Fruit fly (Drosophila melanogaster): ENCODE data around the gene D2hgdh.

The D2hgdh gene

dm6 chrX:2134965-2135758 is 6.1 kb upstream of the D2hgdh start (continued):
- peak; percentile 71 for TF ChIP-seq Atf3 (GFP tag; optimal IDR thresholded peaks at IDR 0.05)
- TF ChIP-seq Lhr (GFP tag; optimal IDR thresholded peaks at IDR 0.05) = peak; percentile 68
- peak; percentile 62 for TF ChIP-seq her (GFP tag; optimal IDR thresholded peaks at IDR 0.05)
- peak; percentile 86 for TF ChIP-seq lmd (GFP tag; IDR thresholded peaks at IDR 0.05)
- peak in 1 of 2 experiments; percentile 3 for TF ChIP-seq tll (GFP tag; optimal IDR thresholded peaks at IDR 0.05)
- TF ChIP-seq gfzf (GFP tag; optimal IDR thresholded peaks at IDR 0.05) = no peak
- peak; percentile 71 for TF ChIP-seq CG10959 (GFP tag; IDR thresholded peaks at IDR 0.05)
- peak; percentile 89 for TF ChIP-seq Rfx (GFP tag; IDR thresholded peaks at IDR 0.05)
- TF ChIP-seq Fer1 (GFP tag; optimal IDR thresholded peaks at IDR 0.05) = peak; percentile 95
- TF ChIP-seq Optix (GFP tag; IDR thresholded peaks at IDR 0.05) = peak; percentile 39; the same call in 2 of the 3 replicates
- peak; percentile 65 for TF ChIP-seq repo (GFP tag; optimal IDR thresholded peaks at IDR 0.05)
- TF ChIP-seq HmgZ (tag; optimal IDR thresholded peaks at IDR 0.05) = peak; percentile 93
- TF ChIP-seq ftz-f1 (GFP tag; optimal IDR thresholded peaks at IDR 0.05) = peak; percentile 35
- peak; percentile 42 for TF ChIP-seq CG7745 (tag; optimal IDR thresholded peaks at IDR 0.05)
- TF ChIP-seq sug (tag; optimal IDR thresholded peaks at IDR 0.05) = peak; percentile 90
- TF ChIP-seq Hr39 (optimal IDR thresholded peaks at IDR 0.05) = no peak
- peak; percentile 85 for TF ChIP-seq scrt (GFP tag; optimal IDR thresholded peaks at IDR 0.05)
- peak; percentile 82 for TF ChIP-seq CG12104 (GFP tag; optimal IDR thresholded peaks at IDR 0.05)
- no peak for TF ChIP-seq CG43689 (GFP tag; IDR thresholded peaks at IDR 0.05)
- TF ChIP-seq CG4707 (GFP tag; optimal IDR thresholded peaks at IDR 0.05) = peak; percentile 39
- peak; percentile 80 for TF ChIP-seq CG12236 (GFP tag; optimal IDR thresholded peaks at IDR 0.05)
- peak; percentile 32 for TF ChIP-seq CG14965 (GFP tag; optimal IDR thresholded peaks at IDR 0.05; ENCODE audit: borderline replicate concordance)
- TF ChIP-seq CG16813 (GFP tag; IDR thresholded peaks at IDR 0.05; ENCODE audit: partially characterized antibody) = no peak
- TF ChIP-seq zen (tag; optimal IDR thresholded peaks at IDR 0.05) = peak; percentile 81
- TF ChIP-seq CG12219 (GFP tag; optimal IDR thresholded peaks at IDR 0.05) = peak; percentile 86
- TF ChIP-seq pnt (GFP tag; optimal IDR thresholded peaks at IDR 0.05) = peak; percentile 77
- TF ChIP-seq CG12071 (GFP tag; optimal IDR thresholded peaks at IDR 0.05) = peak; percentile 84
- peak; percentile 80 for TF ChIP-seq so (GFP tag; IDR thresholded peaks at IDR 0.05)
- TF ChIP-seq Rx (GFP tag; IDR thresholded peaks at IDR 0.05) = peak; percentile 65
- no peak for TF ChIP-seq sc (optimal IDR thresholded peaks at IDR 0.05)
- peak; percentile 71 for TF ChIP-seq sc (GFP tag; optimal IDR thresholded peaks at IDR 0.05)
- peak; percentile 96 for TF ChIP-seq CG10543 (GFP tag; optimal IDR thresholded peaks at IDR 0.05)
- TF ChIP-seq Ssrp (tag; optimal IDR thresholded peaks at IDR 0.05) = peak; percentile 88
- TF ChIP-seq PHDP (tag; optimal IDR thresholded peaks at IDR 0.05) = peak; percentile 94
- TF ChIP-seq dan (GFP tag; IDR thresholded peaks at IDR 0.05) = 0 out of 2 replicates have a peak, but pooled peaks have one; percentile 9
- TF ChIP-seq btn (GFP tag; optimal IDR thresholded peaks at IDR 0.05) = peak; percentile 66
- peak; percentile 95 for TF ChIP-seq CG18599 (GFP tag; optimal IDR thresholded peaks at IDR 0.05)
- peak; percentile 86 for TF ChIP-seq mam (GFP tag; optimal IDR thresholded peaks at IDR 0.05)
- TF ChIP-seq Atf6 (GFP tag; IDR thresholded peaks at IDR 0.05) = peak; percentile 92
- peak; percentile 2 for TF ChIP-seq pzg (GFP tag; optimal IDR thresholded peaks at IDR 0.05)
- TF ChIP-seq NK7.1 (GFP tag; optimal IDR thresholded peaks at IDR 0.05) = peak; percentile 78
- TF ChIP-seq CG12659 (GFP tag; optimal IDR thresholded peaks at IDR 0.05) = peak; percentile 93
- peak; percentile 80 for TF ChIP-seq CG10274 (GFP tag; optimal IDR thresholded peaks at IDR 0.05)
- TF ChIP-seq BtbVII (GFP tag; optimal IDR thresholded peaks at IDR 0.05) = peak; percentile 93
- peak; percentile 77 for TF ChIP-seq ac (GFP tag; optimal IDR thresholded peaks at IDR 0.05)
- peak; percentile 47 for TF ChIP-seq CG8290 (GFP tag; optimal IDR thresholded peaks at IDR 0.05)
- TF ChIP-seq CG8290 (tag; optimal IDR thresholded peaks at IDR 0.05) = peak; percentile 55 to 87
- TF ChIP-seq TFAM (GFP tag; optimal IDR thresholded peaks at IDR 0.05) = no peak
- TF ChIP-seq CG7987 (GFP tag; optimal IDR thresholded peaks at IDR 0.05) = peak; percentile 54
